Worm (Caenorhabditis elegans) whole organism, young adult: ENCODE measurements around the gene R02D5.3.
A peak's percentile ranks its signal among the peaks of the same experiment; 100 is the strongest.

Source experiments
- B0019.2 ChIP-seq: fragments of 200-800 bp; sonication (Bioruptor generic); conservative IDR thresholded peaks from 2 replicates; pipeline ENCODE4 v1.3.6; 2022; ENCODE audit warnings: missing genetic modification reagents, missing genetic modification characterization, missing compliant biosample characterization
- B0035.1 ChIP-seq: sonication (generic microtip); optimal IDR thresholded peaks from 2 replicates; lab custom pipeline; 2016; ENCODE audit warnings: missing genetic modification characterization, mild to moderate bottlenecking, missing compliant biosample characterization, missing genotype, missing genetic modification reagents
- C06A6.2 ChIP-seq: fragments of 200-800 bp; sonication (Bioruptor generic); conservative IDR thresholded peaks from 2 replicates; pipeline ENCODE4 v1.3.6; 2022; ENCODE audit warnings: missing genetic modification characterization, missing compliant biosample characterization
- F10E7.11 ChIP-seq: sonication (generic microtip); optimal IDR thresholded peaks from 2 replicates; lab custom pipeline; 2017; ENCODE audit warnings: mild to moderate bottlenecking, missing genetic modification characterization, moderate library complexity, missing compliant biosample characterization
- F33H1.4 ChIP-seq: fragments of 200-800 bp; sonication (Bioruptor generic); IDR thresholded peaks from 2 replicates; pipeline ENCODE4 v1.3.6; 2022; ENCODE audit warnings: missing genetic modification reagents, missing genetic modification characterization, missing compliant biosample characterization
- F37B4.10 ChIP-seq: fragments of 200-800 bp; sonication (Bioruptor generic); IDR thresholded peaks from 2 replicates; pipeline ENCODE4 v1.3.6; 2022; ENCODE audit warnings: missing genetic modification characterization, missing compliant biosample characterization
- F49E8.2 ChIP-seq: sonication (generic microtip); optimal IDR thresholded peaks from 3 replicates; lab custom pipeline; 2017; ENCODE audit warnings: missing genetic modification characterization, mild to moderate bottlenecking, missing compliant biosample characterization, antibody characterized with exemption, moderate library complexity; ENCODE audit not compliant: insufficient read depth
- F52B5.7 ChIP-seq: sonication (generic microtip); optimal IDR thresholded peaks from 2 replicates; lab custom pipeline; 2016; ENCODE audit warnings: mild to moderate bottlenecking, missing genetic modification characterization, missing compliant biosample characterization
- F57C9.4 ChIP-seq: sonication (generic microtip); optimal IDR thresholded peaks from 2 replicates; lab custom pipeline; 2017; ENCODE audit warnings: mild to moderate bottlenecking, missing genetic modification characterization, missing compliant biosample characterization
- K12H6.12 ChIP-seq: fragments of 200-800 bp; sonication (Bioruptor generic); optimal IDR thresholded peaks from 2 replicates; lab custom pipeline; 2018; ENCODE audit warnings: mild to moderate bottlenecking, missing genetic modification characterization, missing compliant biosample characterization
- Y53F4B.3 ChIP-seq: fragments of 200-800 bp; sonication (Bioruptor generic); IDR thresholded peaks from 2 replicates; pipeline ENCODE4 v1.3.6; 2022; ENCODE audit warnings: missing genetic modification reagents, missing genetic modification characterization, missing compliant biosample characterization
- Y79H2A.3 ChIP-seq: fragments of 200-800 bp; sonication (Bioruptor generic); conservative IDR thresholded peaks from 2 replicates; pipeline ENCODE4 v1.3.6; 2022; ENCODE audit warnings: missing genetic modification reagents, missing genetic modification characterization, missing compliant biosample characterization
- akir-1 ChIP-seq: fragments of 200-800 bp; sonication (Bioruptor generic); optimal IDR thresholded peaks from 2 replicates; lab custom pipeline; 2018; ENCODE audit warnings: mild to moderate bottlenecking, missing genetic modification characterization, moderate library complexity, missing compliant biosample characterization
- ama-1 ChIP-seq, 3 experiments: fragments of 150-350 bp in 1 of 3; sonication (generic microtip) in 2 of 3; optimal IDR thresholded peaks; 2 replicates each; lab custom pipeline; 2014 to 2018; ENCODE audit warnings: missing biosample characterization in 2 of 3, missing genetic modification characterization in 2 of 3, missing genetic modification reagents in 2 of 3
- aptf-3 ChIP-seq: fragments of 200-800 bp; sonication (Bioruptor generic); IDR thresholded peaks from 2 replicates; pipeline ENCODE4 v1.3.6; 2022; ENCODE audit warnings: missing genetic modification characterization, missing compliant biosample characterization
- atf-7 ChIP-seq: sonication (generic microtip); optimal IDR thresholded peaks from 2 replicates; lab custom pipeline; 2017; ENCODE audit warnings: mild to moderate bottlenecking, missing genetic modification characterization, missing compliant biosample characterization
- athp-1 ChIP-seq: sonication (generic microtip); optimal IDR thresholded peaks from 2 replicates; lab custom pipeline; 2017; ENCODE audit warnings: mild to moderate bottlenecking, missing genetic modification characterization, missing compliant biosample characterization
- cebp-1 ChIP-seq, 2 experiments: fragments of 200-800 bp in 1 of 2; sonication (Bioruptor generic) in 1 of 2; sonication (generic microtip) in 1 of 2; IDR thresholded peaks in 1 of 2; optimal IDR thresholded peaks in 1 of 2; 2 replicates each; pipeline versions ENCODE4 v1.3.6 to Lab custom; 2017 to 2022; ENCODE audit warnings: missing compliant biosample characterization in 2 of 2, missing genetic modification characterization in 2 of 2, mild to moderate bottlenecking in 1 of 2, missing genetic modification reagents in 1 of 2, moderate library complexity in 1 of 2
- ceh-91 ChIP-seq: fragments of 200-800 bp; sonication (Bioruptor generic); IDR thresholded peaks from 2 replicates; pipeline ENCODE4 v1.3.6; 2022; ENCODE audit warnings: missing genetic modification reagents, missing genetic modification characterization, missing compliant biosample characterization
- dpff-1 ChIP-seq: sonication (generic microtip); optimal IDR thresholded peaks from 2 replicates; lab custom pipeline; 2017; ENCODE audit warnings: mild to moderate bottlenecking, missing genetic modification characterization, missing compliant biosample characterization
- dpl-1 ChIP-seq: fragments of 150-350 bp; optimal IDR thresholded peaks from 2 replicates; lab custom pipeline; 2014; ENCODE audit warnings: missing biosample characterization, missing genetic modification reagents, missing genetic modification characterization
- fkh-3 ChIP-seq: sonication (generic microtip); optimal IDR thresholded peaks from 2 replicates; lab custom pipeline; 2016; ENCODE audit warnings: mild to moderate bottlenecking, missing genetic modification characterization, missing compliant biosample characterization
- gei-17 ChIP-seq: fragments of 200-800 bp; sonication (Bioruptor generic); optimal IDR thresholded peaks from 2 replicates; lab custom pipeline; 2018; ENCODE audit warnings: mild to moderate bottlenecking, missing genetic modification characterization, missing compliant biosample characterization
- hmg-20 ChIP-seq: fragments of 200-800 bp; sonication (Bioruptor generic); IDR thresholded peaks from 2 replicates; pipeline ENCODE4 v1.3.6; 2022; ENCODE audit warnings: missing genetic modification reagents, missing genetic modification characterization, missing compliant biosample characterization
- hsf-1 ChIP-seq: fragments of 200-800 bp; sonication (Bioruptor generic); IDR thresholded peaks from 2 replicates; pipeline ENCODE4 v1.3.6; 2022; ENCODE audit warnings: missing genetic modification reagents, missing genetic modification characterization, missing compliant biosample characterization
- lag-1 ChIP-seq: fragments of 200-800 bp; sonication (Bioruptor generic); IDR thresholded peaks from 2 replicates; pipeline ENCODE4 v1.3.6; 2022; ENCODE audit warnings: missing genetic modification reagents, missing genetic modification characterization, missing compliant biosample characterization
- lin-26 ChIP-seq: fragments of 200-800 bp; sonication (Bioruptor generic); IDR thresholded peaks from 2 replicates; pipeline ENCODE4 v1.3.6; 2022; ENCODE audit warnings: missing genetic modification reagents, missing genetic modification characterization, missing compliant biosample characterization
- lin-40 ChIP-seq: sonication (generic microtip); optimal IDR thresholded peaks from 2 replicates; lab custom pipeline; 2016; ENCODE audit warnings: missing genetic modification characterization, mild to moderate bottlenecking, missing compliant biosample characterization, missing genotype, missing genetic modification reagents
- lsl-1 ChIP-seq: fragments of 200-800 bp; sonication (Bioruptor generic); optimal IDR thresholded peaks from 2 replicates; lab custom pipeline; 2018; ENCODE audit warnings: mild to moderate bottlenecking, missing genetic modification characterization, moderate library complexity, missing compliant biosample characterization
- madf-6 ChIP-seq: fragments of 200-800 bp; sonication (Bioruptor generic); IDR thresholded peaks from 2 replicates; pipeline ENCODE4 v1.3.6; 2022; ENCODE audit warnings: missing genetic modification reagents, missing genetic modification characterization, missing compliant biosample characterization
- madf-8 ChIP-seq: fragments of 200-800 bp; sonication (Bioruptor generic); conservative IDR thresholded peaks from 2 replicates; pipeline ENCODE4 v1.3.6; 2022; ENCODE audit warnings: missing genetic modification reagents, missing genetic modification characterization, missing compliant biosample characterization
- mcd-1 ChIP-seq: fragments of 200-800 bp; sonication (Bioruptor generic); IDR thresholded peaks from 2 replicates; pipeline ENCODE4 v1.3.6; 2022; ENCODE audit warnings: missing genetic modification reagents, missing genetic modification characterization, missing compliant biosample characterization
- mxl-1 ChIP-seq: sonication (generic microtip); optimal IDR thresholded peaks from 2 replicates; lab custom pipeline; 2016; ENCODE audit warnings: missing genetic modification characterization, missing compliant biosample characterization
- nhr-179 ChIP-seq: sonication (generic microtip); optimal IDR thresholded peaks from 2 replicates; lab custom pipeline; 2016; ENCODE audit warnings: mild to moderate bottlenecking, missing genetic modification characterization, missing compliant biosample characterization
- nhr-27 ChIP-seq: fragments of 200-800 bp; sonication (Bioruptor generic); optimal IDR thresholded peaks from 2 replicates; lab custom pipeline; 2018; ENCODE audit warnings: mild to moderate bottlenecking, missing genetic modification characterization, moderate library complexity, missing compliant biosample characterization
- pbrm-1 ChIP-seq: fragments of 200-800 bp; sonication (Bioruptor generic); IDR thresholded peaks from 2 replicates; pipeline ENCODE4 v1.3.6; 2022; ENCODE audit warnings: missing genetic modification reagents, missing genetic modification characterization, missing compliant biosample characterization
- rcor-1 ChIP-seq: fragments of 200-800 bp; sonication (Bioruptor generic); IDR thresholded peaks from 2 replicates; pipeline ENCODE4 v1.3.6; 2022; ENCODE audit warnings: missing genetic modification reagents, missing genetic modification characterization, missing compliant biosample characterization
- repo-1 ChIP-seq: sonication (generic microtip); optimal IDR thresholded peaks from 2 replicates; lab custom pipeline; 2017; ENCODE audit warnings: mild to moderate bottlenecking, missing genetic modification characterization, missing compliant biosample characterization
- snpc-1.1 ChIP-seq: sonication (generic microtip); optimal IDR thresholded peaks from 2 replicates; lab custom pipeline; 2017; ENCODE audit warnings: missing genetic modification characterization, mild to moderate bottlenecking, missing compliant biosample characterization, antibody characterized with exemption, moderate library complexity, missing genotype, missing genetic modification reagents; ENCODE audit not compliant: insufficient read depth
- snpc-3.4 ChIP-seq: sonication (generic microtip); optimal IDR thresholded peaks from 2 replicates; lab custom pipeline; 2017; ENCODE audit warnings: missing genetic modification characterization, mild to moderate bottlenecking, missing compliant biosample characterization, antibody characterized with exemption, moderate library complexity, missing genotype, missing genetic modification reagents
- snpc-4 ChIP-seq, 5 experiments: fragments of 150-350 bp in 1 of 5; sonication (generic microtip) in 4 of 5; optimal IDR thresholded peaks; 2 replicates each; lab custom pipeline; 2014 to 2018; ENCODE audit warnings: missing genetic modification characterization in 5 of 5, missing biosample characterization in 3 of 5, antibody characterized with exemption in 2 of 5, mild to moderate bottlenecking in 2 of 5, missing compliant biosample characterization in 2 of 5, missing genotype in 2 of 5, moderate library complexity in 2 of 5, missing genetic modification reagents in 1 of 5
- somi-1 ChIP-seq: fragments of 200-800 bp; sonication (Bioruptor generic); optimal IDR thresholded peaks from 2 replicates; lab custom pipeline; 2018; ENCODE audit warnings: mild to moderate bottlenecking, missing genetic modification characterization, missing compliant biosample characterization
- unc-130 ChIP-seq: sonication (generic microtip); optimal IDR thresholded peaks from 2 replicates; lab custom pipeline; 2016; ENCODE audit warnings: missing genetic modification reagents, missing genetic modification characterization, missing compliant biosample characterization
- ztf-25 ChIP-seq: fragments of 200-800 bp; sonication (Bioruptor generic); IDR thresholded peaks from 2 replicates; pipeline ENCODE4 v1.3.6; 2022; ENCODE audit warnings: missing genetic modification reagents, missing genetic modification characterization, missing compliant biosample characterization
- ztf-26 ChIP-seq: sonication (generic microtip); optimal IDR thresholded peaks from 2 replicates; lab custom pipeline; 2017; ENCODE audit warnings: missing genetic modification characterization, missing compliant biosample characterization
- ztf-28 ChIP-seq: fragments of 200-800 bp; sonication (Bioruptor generic); IDR thresholded peaks from 2 replicates; pipeline ENCODE4 v1.3.6; 2022; ENCODE audit warnings: missing genetic modification reagents, missing genetic modification characterization, missing compliant biosample characterization

The R02D5.3 gene

ce11 chrV:14523788-14524582 lies 41.0 kb downstream of the R02D5.3 start, which contains the start of gene ril-1 (continued):
- TF ChIP-seq akir-1 (no peak), B0035.1 (tag; lab: Kevin White, UChicago) (no peak), lag-1 (GFP tag; lab: Robert Waterston, UW) (no peak), rcor-1 (0 out of 2 replicates have a peak, but pooled peaks have one; percentile 24), lin-26 (peak; percentile 52; the same call in 1 of the 2 replicates), ztf-25 (GFP tag; lab: Robert Waterston, UW) (no peak), Y79H2A.3 (no peak), mcd-1 (GFP tag; lab: Robert Waterston, UW) (peak; percentile 50), unc-130 (GFP tag; lab: Kevin White, UChicago) (no peak), K12H6.12 (no peak), nhr-179 (tag; lab: Kevin White, UChicago) (no peak), somi-1 (GFP tag; lab: Kevin White, UChicago) (no peak), ceh-91 (GFP tag; lab: Robert Waterston, UW) (no peak), mxl-1 (no peak), snpc-3.4 (tag; lab: Kevin White, UChicago) (no peak), F49E8.2 (tag; lab: Kevin White, UChicago) (no peak), repo-1 (tag; lab: Kevin White, UChicago) (no peak), gei-17 (GFP tag; lab: Kevin White, UChicago) (no peak), F10E7.11 (no peak), athp-1 (tag; lab: Kevin White, UChicago) (no peak), Y53F4B.3 (GFP tag; lab: Robert Waterston, UW) (no peak), fkh-3 (no peak), nhr-27 (no peak), F33H1.4 (GFP tag; lab: Robert Waterston, UW) (no peak), hmg-20 (GFP tag; lab: Robert Waterston, UW) (no peak), B0019.2 (no peak), F57C9.4 (tag; lab: Kevin White, UChicago) (no peak), hsf-1 (GFP tag; lab: Robert Waterston, UW) (no peak), ztf-26 (no peak), lin-40 (no peak), lsl-1 (no peak), C06A6.2 (GFP tag; lab: Robert Waterston, UW) (no peak), aptf-3 (GFP tag; lab: Robert Waterston, UW) (no peak), cebp-1 (GFP tag; IDR thresholded peaks at IDR 0.05; lab: Robert Waterston, UW) (no peak), cebp-1 (tag; optimal IDR thresholded peaks at IDR 0.05; lab: Kevin White, UChicago) (peak; percentile 13), dpl-1 (GFP tag; lab: Kevin White, UChicago) (no peak), dpff-1 (tag; lab: Kevin White, UChicago) (no peak), snpc-1.1 (tag; lab: Kevin White, UChicago) (no peak), pbrm-1 (0 out of 2 replicates have a peak, but pooled peaks have one; percentile 12), ztf-28 (GFP tag; lab: Robert Waterston, UW) (no peak), F52B5.7 (tag; lab: Kevin White, UChicago) (no peak), ama-1 (optimal IDR thresholded peaks at IDR 0.05; lab: Kevin White, UChicago) (no peak), ama-1 (GFP tag; optimal IDR thresholded peaks at IDR 0.05; lab: Kevin White, UChicago) (no peak), madf-6 (GFP tag; lab: Robert Waterston, UW) (0 out of 2 replicates have a peak, but pooled peaks have one; percentile 7), F37B4.10 (GFP tag; lab: Robert Waterston, UW) (no peak), madf-8 (no peak), snpc-4 (GFP tag; optimal IDR thresholded peaks at IDR 0.05; lab: Kevin White, UChicago) (peak; percentile 34), snpc-4 (tag; optimal IDR thresholded peaks at IDR 0.05; lab: Kevin White, UChicago) (peak in 2 of 4 experiments; percentile 46 to 57), atf-7 (tag; lab: Kevin White, UChicago) (no peak)
